Fruit fly (Drosophila melanogaster) whole organism, embryonic: ENCODE results near the gene SIFaR.

ENCODE experiments used
- ATbp ChIP-seq: fragments of 200-800 bp; sonication (Bioruptor generic); optimal IDR thresholded peaks from 2 replicates; lab custom pipeline; 2017; ENCODE audit warnings: missing biosample characterization, mild to moderate bottlenecking, missing genetic modification characterization, missing genetic modification reagents
- Bgb ChIP-seq: fragments of 200-800 bp; sonication (Bioruptor generic); IDR thresholded peaks from 2 replicates; pipeline ENCODE4 v1.3.6; 2022; ENCODE audit warnings: missing biosample characterization, missing genetic modification characterization; ENCODE audit not compliant: partially characterized antibody
- CG12071 ChIP-seq: fragments of 200-800 bp; sonication (Bioruptor generic); optimal IDR thresholded peaks from 3 replicates; lab custom pipeline; 2018; ENCODE audit warnings: missing biosample characterization, mild to moderate bottlenecking, missing genetic modification characterization
- CG13296 ChIP-seq: fragments of 200-800 bp; sonication (Bioruptor generic); optimal IDR thresholded peaks from 3 replicates; lab custom pipeline; 2018; ENCODE audit warnings: missing biosample characterization, mild to moderate bottlenecking, missing genetic modification characterization
- CG13894 ChIP-seq: fragments of 200-800 bp; sonication (Bioruptor generic); optimal IDR thresholded peaks from 3 replicates; lab custom pipeline; 2018; ENCODE audit warnings: missing biosample characterization, mild to moderate bottlenecking, missing genetic modification characterization, moderate library complexity
- CG15011 ChIP-seq: fragments of 200-800 bp; sonication (Bioruptor generic); optimal IDR thresholded peaks from 3 replicates; lab custom pipeline; 2018; ENCODE audit warnings: missing biosample characterization, mild to moderate bottlenecking, missing genetic modification characterization
- CG16863 ChIP-seq: fragments of 200-800 bp; sonication (Bioruptor generic); optimal IDR thresholded peaks from 3 replicates; lab custom pipeline; 2016; ENCODE audit warnings: missing biosample characterization, missing genetic modification characterization
- CG17361 ChIP-seq: fragments of 200-800 bp; sonication (Bioruptor generic); IDR thresholded peaks from 3 replicates; pipeline ENCODE4 v1.3.6; 2022; ENCODE audit warnings: missing biosample characterization, missing genetic modification characterization
- CG17568 ChIP-seq: fragments of 200-800 bp; sonication (Bioruptor generic); optimal IDR thresholded peaks from 2 replicates; lab custom pipeline; 2018; ENCODE audit warnings: missing biosample characterization, mild to moderate bottlenecking, missing genetic modification characterization, moderate library complexity
- CG18262 ChIP-seq: fragments of 200-800 bp; optimal IDR thresholded peaks from 3 replicates; lab custom pipeline; 2019; ENCODE audit warnings: missing biosample characterization, mild to moderate bottlenecking, missing genetic modification characterization, moderate library complexity
- CG6765 ChIP-seq: fragments of 200-800 bp; sonication (Bioruptor generic); optimal IDR thresholded peaks from 3 replicates; lab custom pipeline; 2017; ENCODE audit warnings: missing biosample characterization, mild to moderate bottlenecking, missing genetic modification characterization
- CoRest ChIP-seq: fragments of 200-800 bp; sonication (Bioruptor generic); optimal IDR thresholded peaks from 3 replicates; lab custom pipeline; 2018; ENCODE audit warnings: missing biosample characterization, mild to moderate bottlenecking, missing genetic modification characterization, moderate library complexity
- Drgx ChIP-seq: fragments of 200-800 bp; sonication (Bioruptor generic); IDR thresholded peaks from 2 replicates; pipeline ENCODE4 v1.3.6; 2022; ENCODE audit warnings: missing biosample characterization, missing genetic modification characterization
- Eip74EF ChIP-seq, 2 experiments: fragments of 200-800 bp in 1 of 2; fragments of >200 bp in 1 of 2; sonication (Bioruptor generic) in 1 of 2; optimal IDR thresholded peaks; 2 replicates each; lab custom pipeline; 2017 to 2019; ENCODE audit warnings: missing biosample characterization in 2 of 2, missing genetic modification characterization in 2 of 2, mild to moderate bottlenecking in 1 of 2, moderate library complexity in 1 of 2
- Ets65A ChIP-seq: fragments of 200-800 bp; sonication (Bioruptor generic); peaks from one replicate; lab custom pipeline; 2016; ENCODE audit warnings: missing biosample characterization, missing genetic modification characterization
- Fer1 ChIP-seq: fragments of 200-800 bp; sonication (Bioruptor generic); optimal IDR thresholded peaks from 2 replicates; lab custom pipeline; 2017; ENCODE audit warnings: missing biosample characterization, mild to moderate bottlenecking, missing genetic modification characterization
- Hey ChIP-seq: fragments of 200-800 bp; sonication (Bioruptor generic); optimal IDR thresholded peaks from 3 replicates; lab custom pipeline; 2018; ENCODE audit warnings: missing biosample characterization, mild to moderate bottlenecking, missing genetic modification characterization
- Hr51 ChIP-seq, 2 experiments: fragments of 200-800 bp; sonication (Bioruptor generic); optimal IDR thresholded peaks; 2 replicates in 1 of 2; 3 replicates in 1 of 2; lab custom pipeline; 2016 to 2018; ENCODE audit warnings: missing biosample characterization in 2 of 2, missing genetic modification characterization in 2 of 2, mild to moderate bottlenecking in 1 of 2, moderate library complexity in 1 of 2
- Meics ChIP-seq: fragments of 200-800 bp; sonication (Bioruptor generic); optimal IDR thresholded peaks from 2 replicates; lab custom pipeline; 2017; ENCODE audit warnings: missing biosample characterization, mild to moderate bottlenecking, missing genetic modification characterization
- Pdp1 ChIP-seq, 2 experiments: fragments of 200-800 bp; sonication (Bioruptor generic); optimal IDR thresholded peaks; 3 replicates each; lab custom pipeline; 2016; ENCODE audit warnings: missing biosample characterization in 2 of 2, missing genetic modification characterization in 2 of 2, mild to moderate bottlenecking in 1 of 2, moderate library complexity in 1 of 2
- Ptx1 ChIP-seq: fragments of 200-800 bp; sonication (Bioruptor generic); IDR thresholded peaks from 2 replicates; pipeline ENCODE4 v1.3.6; 2022; ENCODE audit warnings: missing biosample characterization, missing genetic modification characterization
- Vsx1 ChIP-seq: fragments of 200-800 bp; sonication (Bioruptor generic); optimal IDR thresholded peaks from 2 replicates; lab custom pipeline; 2017; ENCODE audit warnings: missing biosample characterization, mild to moderate bottlenecking, missing genetic modification characterization, missing genetic modification reagents
- al ChIP-seq: fragments of 200-800 bp; sonication (Bioruptor generic); IDR thresholded peaks from 2 replicates; pipeline ENCODE4 v1.3.6; 2022; ENCODE audit warnings: missing biosample characterization, missing genetic modification characterization
- bab2 ChIP-seq: fragments of 200-800 bp; sonication (Bioruptor generic); optimal IDR thresholded peaks from 2 replicates; lab custom pipeline; 2016; ENCODE audit warnings: missing biosample characterization, missing genetic modification characterization
- chinmo ChIP-seq: fragments of 200-800 bp; sonication (Bioruptor generic); IDR thresholded peaks from 4 replicates; pipeline ENCODE4 v1.3.6; 2022; ENCODE audit warnings: missing biosample characterization, missing genetic modification characterization; ENCODE audit not compliant: partially characterized antibody
- dpn ChIP-seq, 2 experiments: fragments of 200-800 bp; sonication (Bioruptor generic); optimal IDR thresholded peaks; 3 replicates each; lab custom pipeline; 2016; ENCODE audit warnings: missing biosample characterization in 2 of 2, missing genetic modification characterization in 2 of 2
- dysf ChIP-seq: fragments of 200-800 bp; sonication (Bioruptor generic); IDR thresholded peaks from 3 replicates; pipeline ENCODE4 v1.3.6; 2022; ENCODE audit warnings: missing biosample characterization, missing genetic modification characterization
- en ChIP-seq: fragments of 200-800 bp; sonication (Bioruptor generic); optimal IDR thresholded peaks from 2 replicates; lab custom pipeline; 2016; ENCODE audit warnings: missing biosample characterization, missing genetic modification characterization
- exex ChIP-seq: fragments of 200-800 bp; sonication (Bioruptor generic); optimal IDR thresholded peaks from 4 replicates; lab custom pipeline; 2018; ENCODE audit warnings: missing biosample characterization, mild to moderate bottlenecking, missing genetic modification characterization, moderate library complexity
- hkb ChIP-seq, 2 experiments: fragments of 200-800 bp in 1 of 2; fragments of >200 bp in 1 of 2; sonication (Bioruptor generic) in 1 of 2; IDR thresholded peaks in 1 of 2; optimal IDR thresholded peaks in 1 of 2; 2 replicates each; pipeline versions ENCODE4 v1.3.6 to Lab custom; 2017 to 2022; ENCODE audit warnings: missing biosample characterization in 1 of 2, missing genetic modification characterization in 1 of 2
- kay ChIP-seq: fragments of 200-800 bp; sonication (Bioruptor generic); optimal IDR thresholded peaks from 2 replicates; lab custom pipeline; 2016; ENCODE audit warnings: missing biosample characterization, missing genetic modification characterization
- lab ChIP-seq: fragments of 200-800 bp; sonication (Bioruptor generic); optimal IDR thresholded peaks from 3 replicates; lab custom pipeline; 2017; ENCODE audit warnings: missing biosample characterization, missing genetic modification characterization, mild to moderate bottlenecking, moderate library complexity, missing genetic modification reagents
- seq ChIP-seq: fragments of 200-800 bp; sonication (Bioruptor generic); IDR thresholded peaks from 2 replicates; pipeline ENCODE4 v1.3.6; 2022; ENCODE audit warnings: missing biosample characterization, missing genetic modification characterization
- slbo ChIP-seq: fragments of 200-800 bp; sonication (Bioruptor generic); IDR thresholded peaks from 2 replicates; pipeline ENCODE4 v1.3.6; 2022; ENCODE audit warnings: missing biosample characterization, missing genetic modification characterization
- stc ChIP-seq: fragments of 200-800 bp; sonication (Bioruptor generic); IDR thresholded peaks from 2 replicates; pipeline ENCODE4 v1.3.6; 2022; ENCODE audit warnings: missing biosample characterization, missing genetic modification characterization
- vnd ChIP-seq: fragments of 200-800 bp; sonication (Bioruptor generic); IDR thresholded peaks from 3 replicates; pipeline ENCODE4 v1.3.6; 2022; ENCODE audit warnings: missing biosample characterization, missing genetic modification characterization; ENCODE audit not compliant: partially characterized antibody

SIFaR gene

dm6 chr3R:21246492-21247061, 47.2 kb downstream of the SIFaR start, which contains the start of gene ETHR (continued):
- TF ChIP-seq CG13894 (tag; lab: Kevin White, UChicago), result peak; percentile 95
- TF ChIP-seq CG12071 (GFP tag; lab: Kevin White, UChicago), result peak; percentile 40
- peak; percentile 29; the same call in 1 of the 3 replicates for TF ChIP-seq dysf (GFP tag; lab: Robert Waterston, UW)
- peak; percentile 87 for TF ChIP-seq lab
- peak in 1 of 2 experiments; percentile 71 for TF ChIP-seq Hr51 (GFP tag; optimal IDR thresholded peaks at IDR 0.05; lab: Kevin White, UChicago)
- peak; percentile 40; the same call in 1 of the 2 replicates for TF ChIP-seq stc (GFP tag; lab: Robert Waterston, UW)
- peak; percentile 30 to 44 for TF ChIP-seq dpn (GFP tag; optimal IDR thresholded peaks at IDR 0.05; lab: Kevin White, UChicago)
- TF ChIP-seq Eip74EF (GFP tag; optimal IDR thresholded peaks at IDR 0.05; lab: Kevin White, UChicago), result peak in 1 of 2 experiments; percentile 15
- TF ChIP-seq CG17361 (GFP tag; lab: Robert Waterston, UW), result no peak
- peak; percentile 20 for TF ChIP-seq CG13296 (GFP tag; lab: Kevin White, UChicago)
- peak; percentile 58 for TF ChIP-seq Ets65A (GFP tag; lab: Kevin White, UChicago)
- peak; percentile 68 for TF ChIP-seq Meics
- no peak; the same call in 1 of the 2 replicates for TF ChIP-seq Bgb (GFP tag; lab: Robert Waterston, UW)
- TF ChIP-seq al (GFP tag; lab: Robert Waterston, UW), result 0 out of 2 replicates have a peak, but pooled peaks have one; percentile 30
- no peak for TF ChIP-seq CG18262 (tag; lab: Kevin White, UChicago)
- no peak for TF ChIP-seq CG16863 (GFP tag; lab: Kevin White, UChicago)
- no peak for TF ChIP-seq ATbp
- peak in 1 of 2 experiments; percentile 100 for TF ChIP-seq Pdp1 (GFP tag; optimal IDR thresholded peaks at IDR 0.05; lab: Kevin White, UChicago)
- peak; percentile 54 for TF ChIP-seq CoRest (tag; lab: Kevin White, UChicago)
- TF ChIP-seq CG15011 (GFP tag; lab: Kevin White, UChicago), result peak; percentile 46
- TF ChIP-seq Drgx (GFP tag; lab: Robert Waterston, UW), result peak; percentile 53
- peak; percentile 56 for TF ChIP-seq Fer1
- peak; percentile 80 for TF ChIP-seq exex (tag; lab: Kevin White, UChicago)
- TF ChIP-seq hkb (optimal IDR thresholded peaks at IDR 0.05; lab: Kevin White, UChicago), result no peak
- TF ChIP-seq hkb (GFP tag; IDR thresholded peaks at IDR 0.05; lab: Robert Waterston, UW), result peak; percentile 64
- peak; percentile 48 for TF ChIP-seq kay (GFP tag; lab: Kevin White, UChicago)
- TF ChIP-seq CG17568 (GFP tag; lab: Kevin White, UChicago), result peak; percentile 29
- peak; percentile 6 for TF ChIP-seq bab2 (GFP tag; lab: Kevin White, UChicago)
- peak; percentile 84; the same call in 2 of the 4 replicates for TF ChIP-seq chinmo (GFP tag; lab: Robert Waterston, UW)
- peak; percentile 48 for TF ChIP-seq Ptx1 (GFP tag; lab: Robert Waterston, UW)

- TF ChIP-seq exex (tag; lab: Kevin White, UChicago), result peak; percentile 96
- TF ChIP-seq seq (GFP tag; lab: Robert Waterston, UW), result no peak
- no peak for TF ChIP-seq CG6765 (GFP tag; lab: Kevin White, UChicago)
- no peak for TF ChIP-seq slbo (GFP tag; lab: Robert Waterston, UW)
- TF ChIP-seq vnd (GFP tag; lab: Robert Waterston, UW), result 0 out of 3 replicates have a peak, but pooled peaks have one; percentile 17
- peak; percentile 22 for TF ChIP-seq Vsx1 (GFP tag; lab: Kevin White, UChicago)
- peak; percentile 48 for TF ChIP-seq Hey
- TF ChIP-seq en (GFP tag; lab: Kevin White, UChicago), result no peak
These were observed 48.0 kb downstream of the SIFaR start for dm6 chr3R:21245846-21246245.
